Worm (Caenorhabditis elegans): ENCODE measurements around the gene sri-72.
A peak's percentile ranks its signal among the peaks of the same experiment; 100 is the strongest.

Gene sri-72

ce11 chrV:541470-541869, 26.5 kb downstream of the sri-72 start:
- TF ChIP-seq elt-2 (tag; optimal IDR thresholded peaks at IDR 0.05) (no peak), ceh-18 (tag; optimal IDR thresholded peaks at IDR 0.05) (no peak), rnt-1 (tag; optimal IDR thresholded peaks at IDR 0.05) (no peak), pha-2 (tag; optimal IDR thresholded peaks at IDR 0.05) (no peak), K02D7.2 (tag; optimal IDR thresholded peaks at IDR 0.05) (no peak), unc-42 (tag; optimal IDR thresholded peaks at IDR 0.05) (no peak), mec-3 (tag; optimal IDR thresholded peaks at IDR 0.05; ENCODE audit: borderline replicate concordance) (no peak), pha-4 (tag; optimal IDR thresholded peaks at IDR 0.05) (no peak), nhr-11 (tag; optimal IDR thresholded peaks at IDR 0.05) (no peak), pqm-1 (tag; optimal IDR thresholded peaks at IDR 0.05) (no peak), gmeb-2 (tag; optimal IDR thresholded peaks at IDR 0.05) (no peak)

DNA sequence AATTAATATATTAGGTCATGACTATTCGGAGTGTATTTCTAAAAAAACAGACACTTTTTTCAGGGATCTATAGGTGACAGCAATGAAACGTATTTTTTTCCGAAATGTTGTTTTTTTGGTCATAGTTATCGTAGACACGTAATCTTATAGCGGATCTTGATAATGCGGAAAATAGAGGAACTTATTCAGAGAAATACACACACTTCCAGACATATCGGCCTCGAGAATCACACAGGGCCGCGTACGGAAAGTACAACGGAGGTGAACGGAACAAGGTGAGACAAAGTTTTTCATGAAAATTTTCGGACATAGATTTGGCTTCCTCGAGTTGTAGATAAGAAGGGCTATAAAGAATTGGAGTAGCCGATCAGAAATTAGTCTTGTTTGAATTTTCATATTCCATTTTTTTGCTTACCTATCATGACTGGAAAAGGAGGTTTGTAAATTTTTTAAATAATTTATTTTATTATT, 28.9 kb downstream of the sri-72 start, which contains the start of gene nhr-155:
nhr-155 (plus strand) TSS at position 421 of the 471 bp plus-strand sequence.
- TF ChIP-seq ets-4 (tag; optimal IDR thresholded peaks at IDR 0.05) (no peak), ceh-6 (GFP tag; optimal IDR thresholded peaks at IDR 0.05) (no peak), che-1 (tag; optimal IDR thresholded peaks at IDR 0.05) (no peak), K09A11.1 (tag; optimal IDR thresholded peaks at IDR 0.05; ENCODE audit: insufficient read depth) (no peak), ceh-30 (tag; optimal IDR thresholded peaks at IDR 0.05) (no peak), unc-55 (GFP tag; optimal IDR thresholded peaks at IDR 0.05) (no peak), ceh-24 (tag; optimal IDR thresholded peaks at IDR 0.05) (no peak), pax-1 (tag; optimal IDR thresholded peaks at IDR 0.05) (no peak), lim-6 (tag; optimal IDR thresholded peaks at IDR 0.05) (no peak), tbx-2 (tag; optimal IDR thresholded peaks at IDR 0.05) (no peak), ref-2 (tag; optimal IDR thresholded peaks at IDR 0.05) (no peak)

DNA sequence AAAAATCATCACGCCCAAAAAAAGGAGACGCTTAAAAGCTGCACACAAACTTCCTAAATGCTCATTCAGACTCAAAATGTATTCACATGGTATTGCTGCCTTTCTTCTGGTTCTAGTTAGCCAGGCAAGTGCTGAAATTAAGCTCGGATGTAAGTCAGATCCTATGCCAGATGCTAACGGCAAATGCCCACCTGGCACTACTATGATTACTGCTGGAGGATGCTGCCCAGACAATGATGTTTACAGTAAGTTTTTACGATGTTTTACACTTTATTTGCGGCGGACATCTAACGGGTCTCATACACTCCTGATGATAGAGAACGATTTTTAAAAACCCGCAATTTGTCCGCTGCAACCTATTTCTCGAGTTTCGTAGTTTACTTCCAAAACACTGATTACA, 31.4 kb downstream of the sri-72 start, which contains the start of gene C14C6.5:
C14C6.5 (plus strand) TSS at position 58 of the 400 bp plus-strand sequence.
- TF ChIP-seq pros-1 (tag; optimal IDR thresholded peaks at IDR 0.05) (no peak), fax-1 (tag; optimal IDR thresholded peaks at IDR 0.05) (no peak), dmd-4 (tag; optimal IDR thresholded peaks at IDR 0.05; ENCODE audit: borderline replicate concordance) (no peak), unc-42 (tag; optimal IDR thresholded peaks at IDR 0.05) (no peak), ttx-3 (tag; optimal IDR thresholded peaks at IDR 0.05) (no peak), ama-1 (optimal IDR thresholded peaks at IDR 0.05) (no peak), odd-2 (tag; optimal IDR thresholded peaks at IDR 0.05) (no peak), pax-1 (tag; optimal IDR thresholded peaks at IDR 0.05) (no peak), rnt-1 (tag; optimal IDR thresholded peaks at IDR 0.05) (no peak), hlh-8 (tag; optimal IDR thresholded peaks at IDR 0.05) (no peak), ceh-6 (GFP tag; optimal IDR thresholded peaks at IDR 0.05) (no peak)

DNA sequence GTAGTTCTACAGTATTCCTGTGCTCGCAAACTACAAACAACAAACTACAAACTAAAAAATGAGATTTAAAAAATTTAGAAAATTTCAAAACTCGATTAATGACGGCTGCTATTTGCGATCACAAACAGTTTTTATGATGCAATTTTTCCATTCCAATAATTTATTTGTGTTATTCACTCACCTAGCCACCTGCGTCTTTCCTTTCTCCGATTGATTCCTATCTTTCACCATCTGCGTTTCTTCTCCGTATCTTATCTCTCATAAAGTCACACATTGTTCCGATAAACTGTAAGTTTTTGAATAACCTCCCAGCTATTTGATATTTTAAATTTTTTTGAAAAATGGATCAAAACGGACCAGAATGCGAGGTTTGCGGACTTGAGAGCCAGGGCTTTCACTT, 33.8 kb downstream of the sri-72 start, which contains the start of gene nhr-132:
nhr-132 (plus strand) TSS at position 271 of the 400 bp plus-strand sequence.
- TF ChIP-seq nfya-1 (tag; optimal IDR thresholded peaks at IDR 0.05): peak; percentile 14
- TF ChIP-seq sdc-2 (tag; optimal IDR thresholded peaks at IDR 0.05): no peak
- no peak for TF ChIP-seq hlh-15 (tag; optimal IDR thresholded peaks at IDR 0.05)
- peak; percentile 21 for TF ChIP-seq elt-2 (tag; optimal IDR thresholded peaks at IDR 0.05)
- TF ChIP-seq ceh-45 (GFP tag; IDR thresholded peaks at IDR 0.05): no peak

DNA sequence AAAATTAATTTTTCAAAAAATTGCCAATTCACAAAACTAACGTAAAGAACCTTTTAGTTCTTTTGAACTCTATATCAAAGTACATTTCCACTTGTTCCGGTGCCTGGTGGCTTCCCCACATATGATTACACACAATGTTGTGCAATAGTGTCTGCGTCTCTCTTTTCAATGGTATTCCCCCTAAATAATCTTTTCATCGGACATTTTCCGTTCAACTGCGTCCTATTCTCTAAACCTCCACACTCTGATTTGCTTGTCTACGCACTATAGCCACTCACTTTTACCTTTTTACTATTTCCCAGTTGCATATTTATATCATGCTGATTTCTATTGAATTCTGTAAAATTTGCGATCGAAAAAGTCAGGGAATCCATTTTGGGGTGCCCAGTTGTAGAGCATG, 36.0 kb downstream of the sri-72 start, which contains the start of gene nhr-58:
nhr-58 (plus strand) TSS at position 214 of the 400 bp plus-strand sequence.
- TF ChIP-seq npax-4 (tag; optimal IDR thresholded peaks at IDR 0.05) (no peak), madf-2 (tag; optimal IDR thresholded peaks at IDR 0.05) (no peak), ceh-22 (tag; optimal IDR thresholded peaks at IDR 0.05) (no peak), unc-42 (tag; optimal IDR thresholded peaks at IDR 0.05) (no peak), elt-2 (tag; optimal IDR thresholded peaks at IDR 0.05) (peak; percentile 72), ztf-16 (tag; optimal IDR thresholded peaks at IDR 0.05) (no peak), unc-55 (GFP tag; optimal IDR thresholded peaks at IDR 0.05) (peak; percentile 67), nfya-1 (tag; optimal IDR thresholded peaks at IDR 0.05) (peak; percentile 34), pax-1 (tag; optimal IDR thresholded peaks at IDR 0.05) (peak; percentile 21), ceh-31 (tag; optimal IDR thresholded peaks at IDR 0.05) (peak; percentile 38), tbx-2 (tag; optimal IDR thresholded peaks at IDR 0.05) (peak; percentile 38)
